Worm (Caenorhabditis elegans) whole organism, L4/young adult: ENCODE measurements around the gene hcp-2.

Experiments
- W03F9.2 ChIP-seq: fragments of 150-350 bp; optimal IDR thresholded peaks from 2 replicates; lab custom pipeline; 2014; ENCODE audit warnings: missing biosample characterization, missing genetic modification characterization
- dao-5 ChIP-seq: sonication (generic microtip); optimal IDR thresholded peaks from 2 replicates; lab custom pipeline; 2016; ENCODE audit warnings: missing genotype, missing genetic modification characterization, moderate library complexity, missing compliant biosample characterization
- him-1 ChIP-seq: sonication (generic microtip); optimal IDR thresholded peaks from 2 replicates; lab custom pipeline; 2016; ENCODE audit warnings: missing genotype, missing genetic modification reagents, missing genetic modification characterization, missing compliant biosample characterization

DNA sequence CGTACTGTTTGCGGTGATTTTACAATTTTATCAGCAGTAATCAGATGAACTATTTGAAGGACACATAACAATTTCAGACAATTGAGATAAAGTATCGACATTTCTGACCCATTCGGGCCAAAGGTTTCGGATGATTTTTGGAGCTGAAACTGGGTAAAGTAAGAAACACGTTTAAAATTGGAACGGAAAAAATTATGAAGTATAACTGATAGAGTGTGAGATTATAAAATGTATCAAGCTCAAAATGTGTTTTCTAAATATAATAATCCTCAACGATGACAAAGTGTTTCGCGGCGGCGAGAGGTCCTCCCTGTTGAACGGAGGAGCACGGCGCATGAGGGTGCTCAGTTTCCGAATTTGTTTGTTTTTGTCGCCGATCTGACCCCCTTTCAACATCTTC lies 39.9 kb downstream of the hcp-2 start, which contains the start of gene ZK287.4:
- TF ChIP-seq dao-5 (tag; lab: Kevin White, UChicago) (no peak), W03F9.2 (tag; lab: Kevin White, UChicago) (no peak), him-1 (tag; lab: Kevin White, UChicago) (no peak)
